Worm (Caenorhabditis elegans) whole organism, L1 larva: Measurements from ENCODE around the gene msp-38.
A peak's percentile ranks its signal among the peaks of the same experiment; 100 is the strongest.

ENCODE experiments used
- C04F5.9 ChIP-seq: sonication (generic microtip); optimal IDR thresholded peaks from 2 replicates; lab custom pipeline; 2016; ENCODE audit warnings: missing genetic modification characterization, missing compliant biosample characterization
- F16B12.6 ChIP-seq: fragments of 150-350 bp; optimal IDR thresholded peaks from 2 replicates; lab custom pipeline; 2014; ENCODE audit warnings: missing biosample characterization, missing genetic modification characterization
- blmp-1 ChIP-seq: fragments of 150-350 bp; optimal IDR thresholded peaks from 2 replicates; lab custom pipeline; 2014; ENCODE audit warnings: missing biosample characterization, missing genetic modification characterization
- ceh-63 ChIP-seq: fragments of 200-800 bp; sonication (Bioruptor generic); optimal IDR thresholded peaks from 2 replicates; lab custom pipeline; 2018; ENCODE audit warnings: mild to moderate bottlenecking, missing genetic modification characterization, missing compliant biosample characterization
- ceh-8 ChIP-seq: fragments of 200-800 bp; sonication (Bioruptor generic); optimal IDR thresholded peaks from 2 replicates; lab custom pipeline; 2018; ENCODE audit warnings: mild to moderate bottlenecking, missing genetic modification characterization, moderate library complexity, missing compliant biosample characterization
- ceh-88 ChIP-seq: fragments of 200-800 bp; sonication (Bioruptor generic); IDR thresholded peaks from 2 replicates; pipeline ENCODE4 v1.3.6; 2022; ENCODE audit warnings: missing genetic modification characterization, missing compliant biosample characterization
- dpl-1 ChIP-seq, 3 experiments: fragments of 150-350 bp in 2 of 3; sonication (generic microtip) in 1 of 3; optimal IDR thresholded peaks; 2 replicates each; lab custom pipeline; 2014 to 2017; ENCODE audit warnings: missing biosample characterization in 3 of 3, missing genetic modification characterization in 3 of 3, missing genetic modification reagents in 3 of 3
- dsc-1 ChIP-seq: sonication (generic microtip); optimal IDR thresholded peaks from 2 replicates; lab custom pipeline; 2016; ENCODE audit warnings: mild to moderate bottlenecking, missing genetic modification characterization, missing compliant biosample characterization
- efl-1 ChIP-seq, 4 experiments: fragments of 150-350 bp; optimal IDR thresholded peaks in 3 of 4; peaks in 1 of 4; 1 replicate in 1 of 4; 2 replicates in 3 of 4; lab custom pipeline; 2014; ENCODE audit warnings: missing biosample characterization in 2 of 4, missing genetic modification characterization in 2 of 4, missing genetic modification reagents in 2 of 4
- elt-2 ChIP-seq: sonication (generic microtip); optimal IDR thresholded peaks from 2 replicates; lab custom pipeline; 2016; ENCODE audit warnings: missing genetic modification characterization, mild to moderate bottlenecking, inconsistent platforms, missing compliant biosample characterization, missing genetic modification reagents
- elt-3 ChIP-seq, 6 experiments: fragments of 150-350 bp in 1 of 6; sonication (generic microtip); optimal IDR thresholded peaks; 2 replicates each; lab custom pipeline; 2017 to 2018; ENCODE audit warnings: missing biosample characterization in 6 of 6, missing genetic modification characterization in 6 of 6, inconsistent platforms in 1 of 6
- fkh-10 ChIP-seq: sonication (generic microtip); optimal IDR thresholded peaks from 2 replicates; lab custom pipeline; 2017; ENCODE audit warnings: missing biosample characterization, missing genetic modification reagents, missing genetic modification characterization
- fkh-4 ChIP-seq: sonication (generic microtip); optimal IDR thresholded peaks from 2 replicates; lab custom pipeline; 2016; ENCODE audit warnings: missing compliant biosample characterization, missing genetic modification characterization, borderline replicate concordance
- hlh-17 ChIP-seq: fragments of 200-800 bp; sonication (Bioruptor generic); optimal IDR thresholded peaks from 2 replicates; lab custom pipeline; 2018; ENCODE audit warnings: missing genetic modification characterization, mild to moderate bottlenecking, missing compliant biosample characterization, moderate library complexity, borderline replicate concordance
- hlh-4 ChIP-seq: sonication (generic microtip); optimal IDR thresholded peaks from 2 replicates; lab custom pipeline; 2016; ENCODE audit warnings: mild to moderate bottlenecking, missing genetic modification characterization, missing compliant biosample characterization
- irx-1 ChIP-seq: sonication (generic microtip); optimal IDR thresholded peaks from 2 replicates; lab custom pipeline; 2016; ENCODE audit warnings: missing genetic modification characterization, missing compliant biosample characterization
- lin-13 ChIP-seq: fragments of 150-350 bp; optimal IDR thresholded peaks from 2 replicates; lab custom pipeline; 2014; ENCODE audit warnings: missing biosample characterization, missing genetic modification reagents, missing genetic modification characterization
- lin-14 ChIP-seq: fragments of 200-800 bp; sonication (Bioruptor generic); optimal IDR thresholded peaks from 2 replicates; lab custom pipeline; 2018; ENCODE audit warnings: mild to moderate bottlenecking, missing genetic modification characterization, moderate library complexity, missing compliant biosample characterization
- lin-35 ChIP-seq, 2 experiments: fragments of 150-350 bp; optimal IDR thresholded peaks; 2 replicates each; lab custom pipeline; 2014; ENCODE audit warnings: missing biosample characterization in 2 of 2, missing genetic modification characterization in 2 of 2, missing genetic modification reagents in 2 of 2
- lin-39 ChIP-seq: fragments of 150-350 bp; optimal IDR thresholded peaks from 2 replicates; lab custom pipeline; 2014; ENCODE audit warnings: missing biosample characterization, missing genetic modification reagents, missing genetic modification characterization
- lsy-2 ChIP-seq, 2 experiments: fragments of 150-350 bp; optimal IDR thresholded peaks; 2 replicates each; lab custom pipeline; 2014; ENCODE audit warnings: missing biosample characterization in 2 of 2, missing genetic modification characterization in 2 of 2
- mab-9 ChIP-seq: fragments of 200-800 bp; sonication (Bioruptor generic); IDR thresholded peaks from 2 replicates; pipeline ENCODE4 v1.3.6; 2022; ENCODE audit warnings: missing genetic modification reagents, missing genetic modification characterization, missing compliant biosample characterization
- mdl-1 ChIP-seq, 2 experiments: fragments of 150-350 bp; optimal IDR thresholded peaks; 2 replicates each; lab custom pipeline; 2014 to 2017; ENCODE audit warnings: missing biosample characterization in 2 of 2, missing genetic modification characterization in 2 of 2, inconsistent platforms in 1 of 2
- mef-2 ChIP-seq: fragments of 150-350 bp; optimal IDR thresholded peaks from 2 replicates; lab custom pipeline; 2014; ENCODE audit warnings: missing biosample characterization, missing genetic modification characterization
- mep-1 ChIP-seq: fragments of 150-350 bp; optimal IDR thresholded peaks from 2 replicates; lab custom pipeline; 2014; ENCODE audit warnings: missing biosample characterization, missing genetic modification characterization
- nhr-19 ChIP-seq: fragments of 200-800 bp; sonication (Bioruptor generic); conservative IDR thresholded peaks from 2 replicates; pipeline ENCODE4 v1.3.6; 2022; ENCODE audit warnings: missing genetic modification characterization, missing compliant biosample characterization
- nhr-20 ChIP-seq: sonication (generic microtip); optimal IDR thresholded peaks from 2 replicates; lab custom pipeline; 2016; ENCODE audit warnings: mild to moderate bottlenecking, missing genetic modification characterization, missing compliant biosample characterization
- nhr-28 ChIP-seq: fragments of 150-350 bp; optimal IDR thresholded peaks from 2 replicates; lab custom pipeline; 2014; ENCODE audit warnings: missing biosample characterization, missing genetic modification characterization
- nhr-76 ChIP-seq: sonication (generic microtip); optimal IDR thresholded peaks from 2 replicates; lab custom pipeline; 2017; ENCODE audit warnings: missing biosample characterization, missing genetic modification characterization
- nhr-77 ChIP-seq: fragments of 150-350 bp; optimal IDR thresholded peaks from 2 replicates; lab custom pipeline; 2014; ENCODE audit warnings: missing biosample characterization, missing genetic modification characterization
- nhr-90 ChIP-seq: sonication (generic microtip); optimal IDR thresholded peaks from 2 replicates; lab custom pipeline; 2016; ENCODE audit warnings: mild to moderate bottlenecking, missing genetic modification characterization, missing compliant biosample characterization; ENCODE audit not compliant: poor library complexity
- pax-3 ChIP-seq: fragments of 200-800 bp; sonication (Bioruptor generic); optimal IDR thresholded peaks from 2 replicates; lab custom pipeline; 2018; ENCODE audit warnings: mild to moderate bottlenecking, missing genetic modification characterization, moderate library complexity, missing compliant biosample characterization
- rnt-1 ChIP-seq: sonication (generic microtip); optimal IDR thresholded peaks from 2 replicates; lab custom pipeline; 2016; ENCODE audit warnings: mild to moderate bottlenecking, missing genetic modification characterization, moderate library complexity, missing compliant biosample characterization
- snu-23 ChIP-seq: sonication (generic microtip); optimal IDR thresholded peaks from 2 replicates; lab custom pipeline; 2016; ENCODE audit warnings: missing genetic modification characterization, missing compliant biosample characterization
- sptf-1 ChIP-seq: fragments of 150-350 bp; optimal IDR thresholded peaks from 2 replicates; lab custom pipeline; 2014; ENCODE audit warnings: missing biosample characterization, missing genetic modification characterization
- swsn-7 ChIP-seq: sonication (generic microtip); optimal IDR thresholded peaks from 2 replicates; lab custom pipeline; 2016; ENCODE audit warnings: missing genetic modification characterization, missing compliant biosample characterization
- tbx-2 ChIP-seq: sonication (generic microtip); optimal IDR thresholded peaks from 2 replicates; lab custom pipeline; 2016; ENCODE audit warnings: missing genetic modification characterization, missing compliant biosample characterization
- unc-130 ChIP-seq: fragments of 150-350 bp; optimal IDR thresholded peaks from 2 replicates; lab custom pipeline; 2017; ENCODE audit warnings: missing biosample characterization, missing genetic modification characterization, inconsistent platforms
- unc-86 ChIP-seq: sonication (generic microtip); optimal IDR thresholded peaks from 2 replicates; lab custom pipeline; 2016; ENCODE audit warnings: missing genetic modification characterization, missing compliant biosample characterization
- unc-98 ChIP-seq: fragments of 200-800 bp; sonication (Bioruptor generic); IDR thresholded peaks from 2 replicates; pipeline ENCODE4 v1.3.6; 2022; ENCODE audit warnings: missing genetic modification characterization, missing compliant biosample characterization
- vab-15 ChIP-seq: sonication (generic microtip); optimal IDR thresholded peaks from 2 replicates; lab custom pipeline; 2017; ENCODE audit warnings: missing genotype, mild to moderate bottlenecking, missing genetic modification characterization, missing compliant biosample characterization
- xbp-1 ChIP-seq: sonication (generic microtip); optimal IDR thresholded peaks from 2 replicates; lab custom pipeline; 2016; ENCODE audit warnings: missing genetic modification characterization, missing compliant biosample characterization
- zag-1 ChIP-seq: fragments of 150-350 bp; optimal IDR thresholded peaks from 2 replicates; lab custom pipeline; 2014; ENCODE audit warnings: missing biosample characterization, missing genetic modification characterization

Gene msp-38

ce11 chrIV:10143640-10144039 lies at the start of gene msp-38:
msp-38 (minus strand) TSS chrIV:10143740.
- no peak for TF ChIP-seq hlh-4
- TF ChIP-seq ceh-88 (GFP tag; lab: Robert Waterston, UW): no peak
- no peak for TF ChIP-seq lin-39
- no peak for TF ChIP-seq vab-15 (tag; lab: Kevin White, UChicago)
- TF ChIP-seq elt-2 (tag; lab: Kevin White, UChicago): no peak
- TF ChIP-seq irx-1 (tag; lab: Kevin White, UChicago): no peak
- no peak for TF ChIP-seq unc-98 (GFP tag; lab: Robert Waterston, UW)
- no peak for TF ChIP-seq mab-9 (GFP tag; lab: Robert Waterston, UW)
- TF ChIP-seq elt-3 (tag; optimal IDR thresholded peaks at IDR 0.05; lab: Kevin White, UChicago): no peak
- no peak for TF ChIP-seq nhr-77
- no peak for TF ChIP-seq blmp-1 (tag; lab: Kevin White, UChicago)
- no peak for TF ChIP-seq pax-3 (tag; lab: Kevin White, UChicago)
- no peak for TF ChIP-seq dsc-1 (tag; lab: Kevin White, UChicago)
- no peak for TF ChIP-seq nhr-19 (GFP tag; lab: Robert Waterston, UW)
- TF ChIP-seq unc-130 (tag; lab: Kevin White, UChicago): no peak
- TF ChIP-seq fkh-4 (tag; lab: Kevin White, UChicago): no peak
- no peak for TF ChIP-seq nhr-20
- TF ChIP-seq F16B12.6 (tag; lab: Kevin White, UChicago): no peak
- no peak for TF ChIP-seq rnt-1

- TF ChIP-seq elt-3 (tag; optimal IDR thresholded peaks at IDR 0.05; lab: Kevin White, UChicago) (no peak), lin-14 (peak; percentile 20), rnt-1 (no peak), fkh-10 (peak; percentile 79)
Measured at ce11 chrIV:10191498-10191897, 48.0 kb upstream of the msp-38 start.

ce11 chrIV:10190586-10190985 lies 47.0 kb upstream of the msp-38 start:
- TF ChIP-seq efl-1 (optimal IDR thresholded peaks at IDR 0.05; lab: Kevin White, UChicago) (no peak), efl-1 (GFP tag; optimal IDR thresholded peaks at IDR 0.05 in 1 of 2; lab: Kevin White, UChicago) (peak in 1 of 2 experiments; percentile 69), lin-39 (no peak), hlh-4 (no peak)

ce11 chrIV:10188505-10188904 lies 45.0 kb upstream of the msp-38 start:
- TF ChIP-seq fkh-10 (peak; percentile 63), zag-1 (tag; lab: Kevin White, UChicago) (no peak)

ce11 chrIV:10180133-10180749 lies 36.7 kb upstream of the msp-38 start, which contains the start of gene gta-1:
gta-1 (plus strand) TSS chrIV:10180660.
- TF ChIP-seq lin-39 (peak; percentile 36), lsy-2 (tag; optimal IDR thresholded peaks at IDR 0.05; lab: Kevin White, UChicago) (peak; percentile 1 to 47), ceh-8 (GFP tag; lab: Kevin White, UChicago) (no peak), ceh-63 (GFP tag; lab: Kevin White, UChicago) (no peak), nhr-28 (no peak), unc-86 (tag; lab: Kevin White, UChicago) (no peak), nhr-90 (tag; lab: Kevin White, UChicago) (no peak), unc-130 (tag; lab: Kevin White, UChicago) (no peak), xbp-1 (peak; percentile 7), zag-1 (tag; lab: Kevin White, UChicago) (no peak), mdl-1 (tag; optimal IDR thresholded peaks at IDR 0.05; lab: Kevin White, UChicago) (peak in 1 of 2 experiments; percentile 52), tbx-2 (tag; lab: Kevin White, UChicago) (peak; percentile 5), mep-1 (peak; percentile 11), lin-14 (peak; percentile 74), blmp-1 (tag; lab: Kevin White, UChicago) (peak; percentile 93), hlh-17 (GFP tag; lab: Kevin White, UChicago) (no peak), mef-2 (tag; lab: Kevin White, UChicago) (no peak), nhr-76 (tag; lab: Kevin White, UChicago) (no peak), lin-35 (GFP tag; optimal IDR thresholded peaks at IDR 0.05; lab: Kevin White, UChicago) (peak; percentile 15 to 32), nhr-20 (peak; percentile 57), fkh-10 (no peak), dpl-1 (GFP tag; optimal IDR thresholded peaks at IDR 0.05; lab: Kevin White, UChicago) (peak in 2 of 3 experiments; percentile 18 to 19), nhr-77 (no peak), sptf-1 (tag; lab: Kevin White, UChicago) (no peak), swsn-7 (peak; percentile 19), C04F5.9 (tag; lab: Kevin White, UChicago) (no peak), lin-13 (no peak), snu-23 (peak; percentile 65)
